Fruit fly (Drosophila melanogaster) S2 (cell line): ENCODE measurements around the gene CG12009.

Source experiments
- CG8478 ChIP-seq: fragments of >200 bp; optimal IDR thresholded peaks from 2 replicates; lab custom pipeline; 2018
- CTCF ChIP-seq, 2 experiments: fragments of >200 bp; optimal IDR thresholded peaks; 2 replicates each; lab custom pipeline; 2018

DNA sequence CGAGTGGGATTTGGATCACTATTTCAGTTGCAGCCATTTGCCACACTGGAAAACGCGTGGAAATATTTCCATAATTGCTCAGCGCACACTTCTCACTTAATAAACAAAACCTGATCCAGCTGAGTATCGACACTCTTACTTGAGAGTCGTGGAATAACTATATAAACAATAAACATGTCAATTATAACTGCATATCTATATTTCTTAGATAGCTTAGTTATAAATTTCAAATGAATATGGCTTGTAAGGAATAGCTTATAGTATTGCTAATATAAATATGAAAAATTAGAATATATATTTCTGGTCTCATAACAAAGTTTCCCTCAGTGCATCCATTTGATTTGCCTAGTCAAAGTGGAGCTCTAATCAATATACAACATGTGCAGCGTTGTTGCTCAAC lies 8.0 kb upstream of the CG12009 start:
- TF ChIP-seq CG8478 (no peak), CTCF (optimal IDR thresholded peaks at IDR 0.05; lab: Kevin White, UChicago) (no peak)
